Worm (Caenorhabditis elegans) whole organism, young adult: ENCODE measurements around the gene ZK1058.3.

Experiments used
- F10E7.11 ChIP-seq: sonication (generic microtip); optimal IDR thresholded peaks from 2 replicates; lab custom pipeline; 2017; ENCODE audit warnings: mild to moderate bottlenecking, missing genetic modification characterization, moderate library complexity, missing compliant biosample characterization
- F23B12.7 ChIP-seq: sonication (generic microtip); optimal IDR thresholded peaks from 2 replicates; lab custom pipeline; 2017; ENCODE audit warnings: missing genetic modification characterization, mild to moderate bottlenecking, missing compliant biosample characterization, antibody characterized with exemption, moderate library complexity; ENCODE audit not compliant: insufficient read depth
- F49E8.2 ChIP-seq: sonication (generic microtip); optimal IDR thresholded peaks from 3 replicates; lab custom pipeline; 2017; ENCODE audit warnings: missing genetic modification characterization, mild to moderate bottlenecking, missing compliant biosample characterization, antibody characterized with exemption, moderate library complexity; ENCODE audit not compliant: insufficient read depth
- Y95B8A.8 ChIP-seq: fragments of 200-800 bp; sonication (Bioruptor generic); IDR thresholded peaks from 2 replicates; pipeline ENCODE4 v1.3.6; 2022; ENCODE audit warnings: missing genetic modification reagents, missing genetic modification characterization, missing compliant biosample characterization
- ccch-3 ChIP-seq: fragments of 200-800 bp; sonication (Bioruptor generic); optimal IDR thresholded peaks from 2 replicates; lab custom pipeline; 2018; ENCODE audit warnings: mild to moderate bottlenecking, missing genetic modification characterization, missing compliant biosample characterization
- efl-1 ChIP-seq: fragments of 150-350 bp; optimal IDR thresholded peaks from 2 replicates; lab custom pipeline; 2014; ENCODE audit warnings: missing biosample characterization, missing genetic modification reagents, missing genetic modification characterization
- hsf-1 ChIP-seq: fragments of 200-800 bp; sonication (Bioruptor generic); IDR thresholded peaks from 2 replicates; pipeline ENCODE4 v1.3.6; 2022; ENCODE audit warnings: missing genetic modification reagents, missing genetic modification characterization, missing compliant biosample characterization
- lin-26 ChIP-seq: fragments of 200-800 bp; sonication (Bioruptor generic); IDR thresholded peaks from 2 replicates; pipeline ENCODE4 v1.3.6; 2022; ENCODE audit warnings: missing genetic modification reagents, missing genetic modification characterization, missing compliant biosample characterization
- lsy-27 ChIP-seq: sonication (generic microtip); optimal IDR thresholded peaks from 2 replicates; lab custom pipeline; 2017; ENCODE audit warnings: missing genetic modification characterization, mild to moderate bottlenecking, missing compliant biosample characterization, antibody characterized with exemption, missing genotype, borderline replicate concordance; ENCODE audit not compliant: insufficient read depth
- snpc-1.1 ChIP-seq: sonication (generic microtip); optimal IDR thresholded peaks from 2 replicates; lab custom pipeline; 2017; ENCODE audit warnings: missing genetic modification characterization, mild to moderate bottlenecking, missing compliant biosample characterization, antibody characterized with exemption, moderate library complexity, missing genotype, missing genetic modification reagents; ENCODE audit not compliant: insufficient read depth

DNA sequence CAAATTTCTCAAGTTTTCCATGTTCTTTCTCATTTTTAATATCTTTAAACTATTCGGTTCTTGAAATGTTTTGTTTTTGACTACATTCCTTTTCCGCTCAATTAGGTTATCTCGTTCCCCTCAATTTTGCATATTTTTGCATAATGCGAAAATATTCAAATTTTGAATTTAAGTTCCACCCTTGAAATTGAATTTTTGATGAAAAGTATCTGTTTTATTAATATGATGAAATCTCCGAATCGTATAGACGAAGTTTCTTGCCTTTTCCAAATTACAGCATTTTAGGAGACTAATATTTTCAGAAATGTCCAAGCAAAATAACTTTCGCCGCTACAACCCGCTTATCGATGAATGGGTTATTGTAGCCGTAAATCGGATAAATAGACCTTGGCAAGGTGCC lies at the start of gene ZK1058.3:
- TF ChIP-seq hsf-1 (GFP tag; lab: Robert Waterston, UW) = peak; percentile 55; the same call in 1 of the 2 replicates
- no peak for TF ChIP-seq snpc-1.1 (tag; lab: Kevin White, UChicago)
- no peak for TF ChIP-seq F49E8.2
- TF ChIP-seq lin-26 (GFP tag; lab: Robert Waterston, UW) = no peak
- no peak for TF ChIP-seq F23B12.7
- TF ChIP-seq lsy-27 (tag; lab: Kevin White, UChicago) = no peak
- no peak for TF ChIP-seq Y95B8A.8
- no peak for TF ChIP-seq F10E7.11
- TF ChIP-seq efl-1 (GFP tag; lab: Kevin White, UChicago) = no peak
- TF ChIP-seq ccch-3 (GFP tag; lab: Kevin White, UChicago) = no peak
